Fruit fly (Drosophila melanogaster) whole organism, embryonic: ENCODE results near the gene Irp-1B.
A peak's percentile ranks its signal among the peaks of the same experiment; 100 is the strongest.

Source experiments
- ATbp ChIP-seq: fragments of 200-800 bp; sonication (Bioruptor generic); optimal IDR thresholded peaks from 2 replicates; lab custom pipeline; 2017; ENCODE audit warnings: missing biosample characterization, mild to moderate bottlenecking, missing genetic modification characterization, missing genetic modification reagents
- Bdp1 ChIP-seq: fragments of 200-800 bp; sonication (Bioruptor generic); optimal IDR thresholded peaks from 3 replicates; lab custom pipeline; 2016; ENCODE audit warnings: missing biosample characterization, missing genetic modification characterization
- Bteb2 ChIP-seq: fragments of 200-800 bp; sonication (Bioruptor generic); optimal IDR thresholded peaks from 2 replicates; lab custom pipeline; 2016; ENCODE audit warnings: missing biosample characterization, missing genetic modification characterization
- CG10147 ChIP-seq: fragments of 200-800 bp; sonication (Bioruptor generic); optimal IDR thresholded peaks from 2 replicates; lab custom pipeline; 2019; ENCODE audit warnings: missing biosample characterization, mild to moderate bottlenecking, missing genetic modification characterization, moderate library complexity
- CG10267 ChIP-seq: fragments of 200-800 bp; sonication (Bioruptor generic); optimal IDR thresholded peaks from 2 replicates; lab custom pipeline; 2018; ENCODE audit warnings: missing biosample characterization, mild to moderate bottlenecking, missing genetic modification characterization, moderate library complexity
- CG10565 ChIP-seq: fragments of 200-800 bp; sonication (Bioruptor generic); optimal IDR thresholded peaks from 3 replicates; lab custom pipeline; 2016; ENCODE audit warnings: missing biosample characterization, mild to moderate bottlenecking, missing genetic modification characterization
- CG11456 ChIP-seq: fragments of 200-800 bp; sonication (Bioruptor generic); IDR thresholded peaks from 3 replicates; pipeline ENCODE4 v1.3.6; 2022; ENCODE audit warnings: missing biosample characterization, missing genetic modification characterization
- CG12071 ChIP-seq: fragments of 200-800 bp; sonication (Bioruptor generic); optimal IDR thresholded peaks from 3 replicates; lab custom pipeline; 2018; ENCODE audit warnings: missing biosample characterization, mild to moderate bottlenecking, missing genetic modification characterization
- CG14965 ChIP-seq: fragments of 200-800 bp; sonication (Bioruptor generic); optimal IDR thresholded peaks from 2 replicates; lab custom pipeline; 2016; ENCODE audit warnings: missing biosample characterization, missing genetic modification characterization, borderline replicate concordance
- CG17359 ChIP-seq: fragments of 200-800 bp; sonication (Bioruptor generic); optimal IDR thresholded peaks from 3 replicates; lab custom pipeline; 2018; ENCODE audit warnings: missing biosample characterization, mild to moderate bottlenecking, missing genetic modification characterization, moderate library complexity
- CG17361 ChIP-seq: fragments of 200-800 bp; sonication (Bioruptor generic); IDR thresholded peaks from 3 replicates; pipeline ENCODE4 v1.3.6; 2022; ENCODE audit warnings: missing biosample characterization, missing genetic modification characterization
- CG18619 ChIP-seq: fragments of 200-800 bp; sonication (Bioruptor generic); optimal IDR thresholded peaks from 3 replicates; lab custom pipeline; 2017; ENCODE audit warnings: missing biosample characterization, mild to moderate bottlenecking, missing genetic modification characterization
- CG2120 ChIP-seq: fragments of 200-800 bp; sonication (Bioruptor generic); optimal IDR thresholded peaks from 3 replicates; lab custom pipeline; 2016; ENCODE audit warnings: missing biosample characterization, missing genetic modification characterization
- CG4328 ChIP-seq: fragments of 200-800 bp; sonication (Bioruptor generic); optimal IDR thresholded peaks from 3 replicates; lab custom pipeline; 2017; ENCODE audit warnings: missing biosample characterization, missing genetic modification reagents, missing genetic modification characterization
- CG6765 ChIP-seq: fragments of 200-800 bp; sonication (Bioruptor generic); optimal IDR thresholded peaks from 3 replicates; lab custom pipeline; 2017; ENCODE audit warnings: missing biosample characterization, mild to moderate bottlenecking, missing genetic modification characterization
- CG6854 ChIP-seq: fragments of 200-800 bp; sonication (Bioruptor generic); optimal IDR thresholded peaks from 3 replicates; lab custom pipeline; 2017; ENCODE audit warnings: missing biosample characterization, mild to moderate bottlenecking, missing genetic modification characterization
- CG9817 ChIP-seq: fragments of 200-800 bp; sonication (Bioruptor generic); optimal IDR thresholded peaks from 2 replicates; lab custom pipeline; 2018; ENCODE audit warnings: missing biosample characterization, mild to moderate bottlenecking, missing genetic modification characterization, moderate library complexity
- Dbx ChIP-seq: fragments of 200-800 bp; sonication (Bioruptor generic); IDR thresholded peaks from 3 replicates; pipeline ENCODE4 v1.3.6; 2022; ENCODE audit warnings: missing biosample characterization, missing genetic modification characterization
- Dip2 ChIP-seq: fragments of 200-800 bp; sonication (Bioruptor generic); IDR thresholded peaks from 2 replicates; pipeline ENCODE4 v1.3.6; 2022; ENCODE audit warnings: missing biosample characterization, missing genetic modification characterization
- Dref ChIP-seq: fragments of 200-800 bp; sonication (Bioruptor generic); IDR thresholded peaks from 2 replicates; pipeline ENCODE4 v1.3.6; 2022; ENCODE audit warnings: missing biosample characterization, missing genetic modification characterization
- E2f2 ChIP-seq: fragments of 200-800 bp; sonication (Bioruptor generic); IDR thresholded peaks from 2 replicates; pipeline ENCODE4 v1.3.6; 2022; ENCODE audit warnings: missing biosample characterization, missing genetic modification characterization
- Elba2 ChIP-seq: fragments of 200-800 bp; sonication (Bioruptor generic); optimal IDR thresholded peaks from 3 replicates; lab custom pipeline; 2016; ENCODE audit warnings: missing biosample characterization, missing genetic modification characterization
- Ets65A ChIP-seq: fragments of 200-800 bp; sonication (Bioruptor generic); peaks from one replicate; lab custom pipeline; 2016; ENCODE audit warnings: missing biosample characterization, missing genetic modification characterization
- Gsc ChIP-seq: fragments of 200-800 bp; sonication (Bioruptor generic); IDR thresholded peaks from 2 replicates; pipeline ENCODE4 v1.3.6; 2022; ENCODE audit warnings: missing biosample characterization, missing genetic modification characterization
- HLH54F ChIP-seq: fragments of 200-800 bp; sonication (Bioruptor generic); optimal IDR thresholded peaks from 3 replicates; lab custom pipeline; 2016; ENCODE audit warnings: missing biosample characterization, missing genetic modification characterization
- Hmr ChIP-seq: fragments of 200-800 bp; sonication (Bioruptor generic); optimal IDR thresholded peaks from 3 replicates; lab custom pipeline; 2017; ENCODE audit warnings: mild to moderate bottlenecking, missing biosample characterization, missing genetic modification reagents, missing genetic modification characterization
- Hr39 ChIP-seq: fragments of >200 bp; optimal IDR thresholded peaks from 2 replicates; lab custom pipeline; 2017
- Hr51 ChIP-seq, 2 experiments: fragments of 200-800 bp; sonication (Bioruptor generic); optimal IDR thresholded peaks; 2 replicates in 1 of 2; 3 replicates in 1 of 2; lab custom pipeline; 2016 to 2018; ENCODE audit warnings: missing biosample characterization in 2 of 2, missing genetic modification characterization in 2 of 2, mild to moderate bottlenecking in 1 of 2, moderate library complexity in 1 of 2
- Jarid2 ChIP-seq: fragments of 200-800 bp; sonication (Bioruptor generic); optimal IDR thresholded peaks from 3 replicates; lab custom pipeline; 2017; ENCODE audit warnings: mild to moderate bottlenecking, missing biosample characterization, missing genetic modification reagents, missing genetic modification characterization
- MTF-1 ChIP-seq: fragments of 200-800 bp; sonication (Bioruptor generic); optimal IDR thresholded peaks from 2 replicates; lab custom pipeline; 2018; ENCODE audit warnings: missing biosample characterization, mild to moderate bottlenecking, missing genetic modification characterization, borderline replicate concordance
- NC2α ChIP-seq: fragments of 200-800 bp; sonication (Bioruptor generic); optimal IDR thresholded peaks from 2 replicates; lab custom pipeline; 2016; ENCODE audit warnings: missing biosample characterization, missing genetic modification characterization
- Oli ChIP-seq: fragments of 200-800 bp; sonication (Bioruptor generic); optimal IDR thresholded peaks from 2 replicates; lab custom pipeline; 2018; ENCODE audit warnings: missing biosample characterization, mild to moderate bottlenecking, missing genetic modification characterization, moderate library complexity
- Opbp ChIP-seq: fragments of 200-800 bp; sonication (Bioruptor generic); IDR thresholded peaks from 3 replicates; pipeline ENCODE4 v1.3.6; 2022; ENCODE audit warnings: missing biosample characterization, missing genetic modification characterization; ENCODE audit not compliant: partially characterized antibody
- PHDP ChIP-seq: fragments of 200-800 bp; sonication (Bioruptor generic); optimal IDR thresholded peaks from 3 replicates; lab custom pipeline; 2018; ENCODE audit warnings: missing biosample characterization, mild to moderate bottlenecking, missing genetic modification characterization, moderate library complexity
- Sox102F ChIP-seq: fragments of 200-800 bp; sonication (Bioruptor generic); optimal IDR thresholded peaks from 2 replicates; lab custom pipeline; 2018; ENCODE audit warnings: missing biosample characterization, mild to moderate bottlenecking, missing genetic modification characterization, moderate library complexity
- ab ChIP-seq: fragments of 200-800 bp; sonication (Bioruptor generic); optimal IDR thresholded peaks from 2 replicates; lab custom pipeline; 2016; ENCODE audit warnings: missing biosample characterization, missing genetic modification characterization
- ac ChIP-seq: fragments of 200-800 bp; sonication (Bioruptor generic); optimal IDR thresholded peaks from 3 replicates; lab custom pipeline; 2017; ENCODE audit warnings: missing biosample characterization, mild to moderate bottlenecking, missing genetic modification characterization
- bbx ChIP-seq: fragments of 200-800 bp; sonication (Bioruptor generic); IDR thresholded peaks from 2 replicates; pipeline ENCODE4 v1.3.6; 2022; ENCODE audit warnings: missing biosample characterization, missing genetic modification characterization; ENCODE audit not compliant: partially characterized antibody
- gcm2 ChIP-seq: fragments of 200-800 bp; sonication (Bioruptor generic); optimal IDR thresholded peaks from 2 replicates; lab custom pipeline; 2016; ENCODE audit warnings: missing biosample characterization, missing genetic modification characterization
- gro ChIP-seq: fragments of 200-800 bp; sonication (Bioruptor generic); optimal IDR thresholded peaks from 2 replicates; lab custom pipeline; 2016; ENCODE audit warnings: missing biosample characterization, missing genetic modification characterization
- gsb-n ChIP-seq: fragments of 200-800 bp; sonication (Bioruptor generic); optimal IDR thresholded peaks from 3 replicates; lab custom pipeline; 2018; ENCODE audit warnings: missing biosample characterization, mild to moderate bottlenecking, missing genetic modification characterization
- gt ChIP-seq: fragments of 200-800 bp; sonication (Bioruptor generic); IDR thresholded peaks from 2 replicates; pipeline ENCODE4 v1.3.6; 2022; ENCODE audit warnings: missing biosample characterization, missing genetic modification characterization
- nerfin-2 ChIP-seq: fragments of 200-800 bp; sonication (Bioruptor generic); IDR thresholded peaks from 2 replicates; pipeline ENCODE4 v1.3.6; 2022; ENCODE audit warnings: missing biosample characterization, missing genetic modification characterization; ENCODE audit not compliant: partially characterized antibody
- pnt ChIP-seq: fragments of 200-800 bp; sonication (Bioruptor generic); optimal IDR thresholded peaks from 3 replicates; lab custom pipeline; 2016; ENCODE audit warnings: missing biosample characterization, missing genetic modification characterization
- pros ChIP-seq: fragments of 200-800 bp; sonication (Bioruptor generic); optimal IDR thresholded peaks from 3 replicates; lab custom pipeline; 2019; ENCODE audit warnings: missing biosample characterization, mild to moderate bottlenecking, missing genetic modification characterization, moderate library complexity
- sens ChIP-seq: fragments of 200-800 bp; sonication (Bioruptor generic); peaks from one replicate; lab custom pipeline; 2016; ENCODE audit warnings: missing biosample characterization, missing genetic modification characterization
- sens-2 ChIP-seq: fragments of 200-800 bp; sonication (Bioruptor generic); IDR thresholded peaks from 2 replicates; pipeline ENCODE4 v1.3.6; 2022; ENCODE audit warnings: missing biosample characterization, missing genetic modification characterization
- sna ChIP-seq: fragments of 200-800 bp; sonication (Bioruptor generic); IDR thresholded peaks from 2 replicates; pipeline ENCODE4 v1.3.6; 2022; ENCODE audit warnings: missing biosample characterization, missing genetic modification characterization; ENCODE audit not compliant: partially characterized antibody
- trem ChIP-seq: fragments of 200-800 bp; optimal IDR thresholded peaks from 3 replicates; lab custom pipeline; 2019; ENCODE audit warnings: missing biosample characterization, mild to moderate bottlenecking, missing genetic modification characterization, moderate library complexity
- vvl ChIP-seq: fragments of 200-800 bp; sonication (Bioruptor generic); IDR thresholded peaks from 2 replicates; pipeline ENCODE4 v1.3.6; 2022; ENCODE audit warnings: missing biosample characterization, missing genetic modification characterization
- wek ChIP-seq: fragments of 200-800 bp; sonication (Bioruptor generic); optimal IDR thresholded peaks from 3 replicates; lab custom pipeline; 2018; ENCODE audit warnings: missing biosample characterization, mild to moderate bottlenecking, missing genetic modification characterization, moderate library complexity
- wor ChIP-seq: fragments of 200-800 bp; sonication (Bioruptor generic); IDR thresholded peaks from 2 replicates; pipeline ENCODE4 v1.3.6; 2022; ENCODE audit warnings: missing biosample characterization, missing genetic modification characterization

Irp-1B gene

DNA sequence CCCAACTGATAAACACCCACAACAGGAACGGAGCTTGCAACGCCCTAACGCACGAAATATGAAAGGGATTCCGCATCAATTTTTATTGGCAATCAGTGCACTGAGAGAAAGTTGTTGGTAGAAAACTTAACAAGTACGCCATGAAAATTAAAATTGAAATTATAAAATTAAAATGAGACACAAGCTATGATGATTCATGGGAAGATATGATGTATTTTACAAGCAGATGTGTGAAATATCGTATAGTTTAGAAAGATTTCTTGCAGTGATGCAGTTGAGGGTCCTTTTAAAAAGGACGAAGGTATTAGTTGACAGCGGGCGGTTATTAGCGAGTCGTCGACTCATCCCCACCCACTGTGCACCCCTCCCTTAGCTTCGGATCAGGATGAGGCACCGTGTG, 42.2 kb downstream of the Irp-1B start (continued):
- TF ChIP-seq Dbx (GFP tag; lab: Robert Waterston, UW) = no peak
- TF ChIP-seq sens (GFP tag; lab: Kevin White, UChicago) = peak; percentile 70
- TF ChIP-seq sens-2 (GFP tag; lab: Robert Waterston, UW) = no peak
- no peak for TF ChIP-seq sna (GFP tag; lab: Robert Waterston, UW)
- TF ChIP-seq Opbp (GFP tag; lab: Robert Waterston, UW) = no peak
- TF ChIP-seq Sox102F (GFP tag; lab: Kevin White, UChicago) = no peak
- no peak for TF ChIP-seq CG6765 (GFP tag; lab: Kevin White, UChicago)
- TF ChIP-seq ab (GFP tag; lab: Kevin White, UChicago) = no peak
- no peak for TF ChIP-seq Dip2 (GFP tag; lab: Robert Waterston, UW)
- no peak for TF ChIP-seq CG6854
- TF ChIP-seq CG14965 (GFP tag; lab: Kevin White, UChicago) = no peak
- peak; percentile 29 for TF ChIP-seq pros
- TF ChIP-seq gsb-n (tag; lab: Kevin White, UChicago) = peak; percentile 40
- 0 out of 2 replicates have a peak, but pooled peaks have one; percentile 26 for TF ChIP-seq vvl (GFP tag; lab: Robert Waterston, UW)
- TF ChIP-seq Gsc (GFP tag; lab: Robert Waterston, UW) = no peak
- TF ChIP-seq Dref (GFP tag; lab: Robert Waterston, UW) = no peak
- TF ChIP-seq Ets65A (GFP tag; lab: Kevin White, UChicago) = peak; percentile 92
- no peak for TF ChIP-seq Bteb2
- no peak for TF ChIP-seq CG17359
- no peak for TF ChIP-seq NC2α (GFP tag; lab: Kevin White, UChicago)
- TF ChIP-seq wek (GFP tag; lab: Kevin White, UChicago) = no peak
- no peak for TF ChIP-seq ac (GFP tag; lab: Kevin White, UChicago)
- TF ChIP-seq CG10267 (tag; lab: Kevin White, UChicago) = peak; percentile 43
- TF ChIP-seq Elba2 = no peak
- no peak for TF ChIP-seq bbx
- TF ChIP-seq HLH54F (GFP tag; lab: Kevin White, UChicago) = no peak
- TF ChIP-seq E2f2 = no peak
- no peak for TF ChIP-seq CG2120 (GFP tag; lab: Kevin White, UChicago)
- no peak for TF ChIP-seq Hmr (GFP tag; lab: Kevin White, UChicago)
- no peak for TF ChIP-seq Bdp1 (GFP tag; lab: Kevin White, UChicago)
- TF ChIP-seq nerfin-2 (GFP tag; lab: Robert Waterston, UW) = no peak
- no peak for TF ChIP-seq pnt (GFP tag; lab: Kevin White, UChicago)
- TF ChIP-seq CG10147 (GFP tag; lab: Kevin White, UChicago) = no peak
- no peak for TF ChIP-seq Jarid2
- no peak for TF ChIP-seq CG11456
- no peak for TF ChIP-seq CG17361 (GFP tag; lab: Robert Waterston, UW)
- no peak for TF ChIP-seq gcm2
- no peak for TF ChIP-seq PHDP (tag; lab: Kevin White, UChicago)
- TF ChIP-seq CG12071 (GFP tag; lab: Kevin White, UChicago) = no peak
- TF ChIP-seq CG4328 = no peak
- TF ChIP-seq ATbp (GFP tag; lab: Kevin White, UChicago) = no peak
- TF ChIP-seq MTF-1 (GFP tag; lab: Kevin White, UChicago) = no peak
- TF ChIP-seq wor (GFP tag; lab: Robert Waterston, UW) = no peak
- no peak for TF ChIP-seq CG9817
- TF ChIP-seq CG10565 = no peak
- no peak for TF ChIP-seq gt (GFP tag; lab: Robert Waterston, UW)
- TF ChIP-seq trem (tag; lab: Kevin White, UChicago) = no peak
- TF ChIP-seq CG18619 (GFP tag; lab: Kevin White, UChicago) = no peak
- no peak for TF ChIP-seq Oli (tag; lab: Kevin White, UChicago)
- no peak for TF ChIP-seq gro (GFP tag; lab: Kevin White, UChicago)
- TF ChIP-seq Hr39 = no peak
- no peak for TF ChIP-seq Hr51 (GFP tag; optimal IDR thresholded peaks at IDR 0.05; lab: Kevin White, UChicago)
